Fruit fly (Drosophila melanogaster): ENCODE measurements around the gene Taf1.

Taf1 gene

DNA sequence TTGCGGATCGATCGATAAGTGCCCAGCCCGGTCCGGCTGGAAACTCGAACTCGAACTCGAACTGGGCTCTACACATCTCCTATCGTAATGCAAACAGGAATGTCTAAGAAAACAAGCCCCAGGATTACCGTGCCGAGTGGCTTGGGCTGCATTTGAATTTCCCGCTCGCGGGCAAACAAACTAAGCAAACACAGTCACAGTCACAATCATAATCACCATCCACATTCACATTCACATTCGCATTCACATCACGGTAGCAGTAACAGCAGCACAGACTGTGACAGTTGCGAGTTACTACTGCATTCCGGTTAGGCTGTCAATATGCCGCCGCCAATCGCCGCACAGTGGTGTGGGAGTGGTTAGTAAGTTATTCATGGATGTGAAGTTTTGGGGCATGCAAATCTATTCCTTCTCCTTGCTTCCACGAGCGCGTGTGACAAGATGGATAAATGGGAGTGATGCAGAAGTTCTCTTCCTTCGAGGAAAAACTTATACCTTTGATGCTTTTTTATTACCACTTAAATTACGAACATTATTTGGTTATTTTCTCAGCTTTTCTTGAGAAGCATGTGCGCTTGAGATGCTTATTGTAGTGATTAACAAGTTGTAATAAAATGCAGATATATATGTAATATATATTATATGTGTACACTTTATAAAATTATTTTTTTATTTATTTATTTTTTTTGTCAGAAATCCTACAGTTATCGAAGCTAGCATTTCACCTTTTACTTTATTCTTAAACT lies 17.9 kb downstream of the Taf1 start (continued):
- TF ChIP-seq Trl (optimal IDR thresholded peaks at IDR 0.05) (no peak), Trl (GFP tag; optimal IDR thresholded peaks at IDR 0.05) (no peak), cas (GFP tag; IDR thresholded peaks at IDR 0.05) (no peak), Doc2 (GFP tag; IDR thresholded peaks at IDR 0.05) (no peak), gcm (GFP tag; optimal IDR thresholded peaks at IDR 0.05) (no peak), jumu (GFP tag; optimal IDR thresholded peaks at IDR 0.05) (no peak), ind (GFP tag; optimal IDR thresholded peaks at IDR 0.05) (no peak), CG4404 (GFP tag; IDR thresholded peaks at IDR 0.05) (no peak), HmgZ (tag; optimal IDR thresholded peaks at IDR 0.05) (no peak), ci (GFP tag; IDR thresholded peaks at IDR 0.05) (peak; percentile 30; the same call in 2 of the 3 replicates), CG15479 (GFP tag; optimal IDR thresholded peaks at IDR 0.05) (peak; percentile 56), CG10431 (GFP tag; optimal IDR thresholded peaks at IDR 0.05) (no peak), CG43689 (GFP tag; IDR thresholded peaks at IDR 0.05) (no peak), CG1832 (GFP tag; optimal IDR thresholded peaks at IDR 0.05) (no peak), CG3281 (GFP tag; optimal IDR thresholded peaks at IDR 0.05) (no peak), Antp (GFP tag; optimal IDR thresholded peaks at IDR 0.05) (no peak), CG7556 (GFP tag; optimal IDR thresholded peaks at IDR 0.05) (peak; percentile 65), bab2 (GFP tag; optimal IDR thresholded peaks at IDR 0.05) (no peak), CG10274 (GFP tag; optimal IDR thresholded peaks at IDR 0.05) (no peak), toy (GFP tag; IDR thresholded peaks at IDR 0.05) (no peak), CG12299 (tag; optimal IDR thresholded peaks at IDR 0.05) (no peak), sens (GFP tag) (peak; percentile 74), CG15601 (tag; optimal IDR thresholded peaks at IDR 0.05) (no peak), CG10565 (GFP tag; optimal IDR thresholded peaks at IDR 0.05) (no peak), CG8765 (GFP tag; IDR thresholded peaks at IDR 0.05) (no peak), CG13296 (GFP tag; optimal IDR thresholded peaks at IDR 0.05) (no peak), CrebB (tag; optimal IDR thresholded peaks at IDR 0.05) (no peak), CG15011 (GFP tag; optimal IDR thresholded peaks at IDR 0.05) (no peak), CG17359 (tag; optimal IDR thresholded peaks at IDR 0.05) (no peak), CG11695 (GFP tag; IDR thresholded peaks at IDR 0.05) (no peak), CG2712 (tag; optimal IDR thresholded peaks at IDR 0.05) (peak; percentile 14), Chrac-16 (GFP tag; optimal IDR thresholded peaks at IDR 0.05) (no peak), HHEX (GFP tag; optimal IDR thresholded peaks at IDR 0.05) (no peak), gem (tag; optimal IDR thresholded peaks at IDR 0.05) (peak; percentile 29), CG6254 (GFP tag; optimal IDR thresholded peaks at IDR 0.05) (no peak), row (GFP tag; IDR thresholded peaks at IDR 0.05) (peak; percentile 25; the same call in 1 of the 3 replicates), HLH4C (GFP tag; IDR thresholded peaks at IDR 0.05; ENCODE audit: partially characterized antibody) (no peak), dmrt99B (tag; optimal IDR thresholded peaks at IDR 0.05) (peak; percentile 35), scrt (GFP tag; optimal IDR thresholded peaks at IDR 0.05) (no peak), CG17568 (GFP tag; optimal IDR thresholded peaks at IDR 0.05) (no peak), CG18476 (GFP tag; optimal IDR thresholded peaks at IDR 0.05) (no peak), CG9876 (GFP tag; optimal IDR thresholded peaks at IDR 0.05) (no peak), ttk (GFP tag; IDR thresholded peaks at IDR 0.05) (no peak), maf-S (GFP tag; optimal IDR thresholded peaks at IDR 0.05) (no peak), Asciz (GFP tag; optimal IDR thresholded peaks at IDR 0.05) (no peak), CG1233 (GFP tag; optimal IDR thresholded peaks at IDR 0.05) (peak; percentile 12), Opbp (GFP tag; IDR thresholded peaks at IDR 0.05; ENCODE audit: partially characterized antibody) (no peak), sug (tag; optimal IDR thresholded peaks at IDR 0.05) (no peak), Nf-YC (tag; optimal IDR thresholded peaks at IDR 0.05) (no peak), H2.0 (GFP tag; IDR thresholded peaks at IDR 0.05) (no peak), disco-r (GFP tag; optimal IDR thresholded peaks at IDR 0.05) (no peak)

Data from whole organism, embryonic.